Worm (Caenorhabditis elegans): ENCODE data around the gene bir-2.
A peak's percentile ranks its signal among the peaks of the same experiment; 100 is the strongest.

The bir-2 gene

DNA sequence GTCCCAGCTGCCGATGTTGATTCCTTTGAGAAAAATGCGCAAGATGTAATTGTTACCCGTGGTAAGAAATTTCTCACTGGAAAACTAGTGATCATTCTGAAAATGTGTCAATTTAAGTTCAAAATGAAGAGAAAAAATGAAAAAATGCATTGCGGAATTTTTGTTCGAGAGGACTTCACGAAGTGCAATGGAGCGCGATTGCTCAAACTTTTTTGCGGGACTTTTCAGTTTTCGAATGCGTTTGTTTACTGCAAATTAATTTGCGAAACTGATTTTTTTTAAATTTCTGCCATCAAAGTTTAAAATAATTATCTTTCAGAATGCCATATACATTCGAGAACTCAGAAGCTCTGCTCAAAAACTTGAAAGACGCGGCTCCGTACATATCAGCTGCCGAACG lies at the start of gene bir-2, which contains the start of gene nuaf-1:
TSS of gene bir-2 (plus strand) at position 318 of the 400 bp plus-strand sequence.
TSS of gene nuaf-1 (minus strand) at position 98 of the 400 bp plus-strand sequence.
- TF ChIP-seq R02D3.7 (tag; optimal IDR thresholded peaks at IDR 0.05) (peak; percentile 37), pqm-1 (tag; optimal IDR thresholded peaks at IDR 0.05) (peak; percentile 42), pha-4 (tag; optimal IDR thresholded peaks at IDR 0.05) (peak; percentile 85), fos-1 (tag; optimal IDR thresholded peaks at IDR 0.05) (no peak), ceh-82 (tag; optimal IDR thresholded peaks at IDR 0.05) (no peak), nhr-23 (tag; optimal IDR thresholded peaks at IDR 0.05) (peak; percentile 57), nfya-1 (tag; optimal IDR thresholded peaks at IDR 0.05; ENCODE audit: insufficient read depth) (peak; percentile 55), lsy-12 (tag; optimal IDR thresholded peaks at IDR 0.05) (no peak), ztf-4 (tag; optimal IDR thresholded peaks at IDR 0.05) (no peak), mdl-1 (tag; optimal IDR thresholded peaks at IDR 0.05) (no peak), hmg-11 (tag; optimal IDR thresholded peaks at IDR 0.05) (peak; percentile 54), nhr-43 (tag; optimal IDR thresholded peaks at IDR 0.05; ENCODE audit: poor library complexity, severe bottlenecking) (peak; percentile 7), elt-2 (tag; optimal IDR thresholded peaks at IDR 0.05) (peak; percentile 21), skn-1 (tag; optimal IDR thresholded peaks at IDR 0.05) (no peak), lin-39 (tag; optimal IDR thresholded peaks at IDR 0.05) (peak; percentile 50), lin-15B (tag; optimal IDR thresholded peaks at IDR 0.05) (peak; percentile 91), snpc-4 (tag; optimal IDR thresholded peaks at IDR 0.05) (peak; percentile 43), ceh-28 (tag; optimal IDR thresholded peaks at IDR 0.05) (no peak), ama-1 (optimal IDR thresholded peaks at IDR 0.05) (no peak), egl-27 (tag; optimal IDR thresholded peaks at IDR 0.05) (no peak)

- no peak for TF ChIP-seq nhr-67 (tag; optimal IDR thresholded peaks at IDR 0.05)
- no peak for TF ChIP-seq egl-27 (tag; optimal IDR thresholded peaks at IDR 0.05)
- no peak for TF ChIP-seq ceh-82 (tag; optimal IDR thresholded peaks at IDR 0.05)
- no peak for TF ChIP-seq pha-4 (tag; optimal IDR thresholded peaks at IDR 0.05)
- no peak for TF ChIP-seq ceh-28 (tag; optimal IDR thresholded peaks at IDR 0.05)
- no peak for TF ChIP-seq lin-39 (tag; optimal IDR thresholded peaks at IDR 0.05)
- no peak for TF ChIP-seq aly-2 (tag; optimal IDR thresholded peaks at IDR 0.05)
- TF ChIP-seq egl-5 (tag; optimal IDR thresholded peaks at IDR 0.05): no peak
- no peak for TF ChIP-seq ama-1 (optimal IDR thresholded peaks at IDR 0.05)
- no peak for TF ChIP-seq sea-2 (GFP tag; optimal IDR thresholded peaks at IDR 0.05)
- TF ChIP-seq tbx-2 (tag; optimal IDR thresholded peaks at IDR 0.05): no peak
- TF ChIP-seq snpc-4 (tag; optimal IDR thresholded peaks at IDR 0.05): no peak
- no peak for TF ChIP-seq mml-1 (tag; optimal IDR thresholded peaks at IDR 0.05)
Measured at ce11 chrV:13523194-13523593, 45.5 kb upstream of the bir-2 start, which contains the start of gene R11G10.3. R11G10.3 (plus strand) TSS chrV:13523494.

ce11 chrV:13529165-13529564 lies 39.5 kb upstream of the bir-2 start:
- TF ChIP-seq ZK546.5 (tag; optimal IDR thresholded peaks at IDR 0.05) (no peak), nfya-1 (tag; optimal IDR thresholded peaks at IDR 0.05; ENCODE audit: insufficient read depth) (no peak), ceh-28 (tag; optimal IDR thresholded peaks at IDR 0.05) (no peak), elt-3 (tag; optimal IDR thresholded peaks at IDR 0.05) (no peak), nhr-43 (tag; optimal IDR thresholded peaks at IDR 0.05; ENCODE audit: poor library complexity, severe bottlenecking) (no peak), lin-15B (tag; optimal IDR thresholded peaks at IDR 0.05) (no peak), elt-2 (tag; optimal IDR thresholded peaks at IDR 0.05) (peak; percentile 35), ama-1 (optimal IDR thresholded peaks at IDR 0.05) (peak; percentile 58), pha-4 (tag; optimal IDR thresholded peaks at IDR 0.05) (peak; percentile 31), lsy-12 (tag; optimal IDR thresholded peaks at IDR 0.05) (no peak), sea-2 (GFP tag; optimal IDR thresholded peaks at IDR 0.05) (no peak), zag-1 (tag; optimal IDR thresholded peaks at IDR 0.05) (no peak), elt-1 (tag; optimal IDR thresholded peaks at IDR 0.05) (no peak), jun-1 (tag; optimal IDR thresholded peaks at IDR 0.05) (peak; percentile 42), tbx-2 (tag; optimal IDR thresholded peaks at IDR 0.05) (no peak), ceh-16 (tag; optimal IDR thresholded peaks at IDR 0.05) (no peak), unc-39 (tag; optimal IDR thresholded peaks at IDR 0.05) (no peak), nhr-25 (tag; optimal IDR thresholded peaks at IDR 0.05) (no peak), skn-1 (tag; optimal IDR thresholded peaks at IDR 0.05) (no peak), fkh-2 (tag; optimal IDR thresholded peaks at IDR 0.05) (no peak), ztf-11 (tag; optimal IDR thresholded peaks at IDR 0.05) (no peak), nhr-11 (tag; optimal IDR thresholded peaks at IDR 0.05) (no peak), pqm-1 (tag; optimal IDR thresholded peaks at IDR 0.05) (peak; percentile 68), fkh-10 (GFP tag; optimal IDR thresholded peaks at IDR 0.05) (no peak), nhr-77 (tag; optimal IDR thresholded peaks at IDR 0.05) (no peak)

Data from whole organism, L3 larva.